Fruit fly (Drosophila melanogaster): ENCODE results near the gene CG13698.

- TF ChIP-seq Sox15 (GFP tag; optimal IDR thresholded peaks at IDR 0.05) = no peak
- TF ChIP-seq Hr39 (GFP tag; optimal IDR thresholded peaks at IDR 0.05) = no peak
- TF ChIP-seq svp (GFP tag) = no peak
- TF ChIP-seq esn (GFP tag; optimal IDR thresholded peaks at IDR 0.05) = no peak
- TF ChIP-seq CG4318 (GFP tag; optimal IDR thresholded peaks at IDR 0.05) = no peak
- TF ChIP-seq Sox14 (GFP tag; optimal IDR thresholded peaks at IDR 0.05) = no peak
- no peak for TF ChIP-seq CG16779 (tag; optimal IDR thresholded peaks at IDR 0.05)
- TF ChIP-seq CG34406 (GFP tag; optimal IDR thresholded peaks at IDR 0.05) = no peak
- no peak for TF ChIP-seq acj6 (GFP tag; optimal IDR thresholded peaks at IDR 0.05)
- TF ChIP-seq Sox102F (GFP tag; optimal IDR thresholded peaks at IDR 0.05) = no peak
Measured at dm6 chr3L:18138280-18138679, 32.3 kb upstream of the CG13698 start.

Data from whole organism, prepupa.